Worm (Caenorhabditis elegans): ENCODE results near the gene R10E11.9.

Gene R10E11.9

ce11 chrIII:9780665-9781304 is 12.7 kb downstream of the R10E11.9 start, which contains the start of gene vha-1 (continued):
- TF ChIP-seq egl-18 (GFP tag; IDR thresholded peaks at IDR 0.05) (no peak), madf-8 (GFP tag; conservative IDR thresholded peaks at IDR 0.05) (no peak), mcd-1 (GFP tag; IDR thresholded peaks at IDR 0.05) (peak; percentile 97), lin-40 (tag; optimal IDR thresholded peaks at IDR 0.05) (peak; percentile 76), ceh-100 (GFP tag; IDR thresholded peaks at IDR 0.05) (peak; percentile 77), B0336.3 (GFP tag; IDR thresholded peaks at IDR 0.05) (0 out of 2 replicates have a peak, but pooled peaks have one; percentile 54), Y67H2A.10 (GFP tag; conservative IDR thresholded peaks at IDR 0.05) (peak; percentile 93), egrh-3 (GFP tag; IDR thresholded peaks at IDR 0.05) (peak; percentile 26; the same call in 1 of the 2 replicates), nhr-90 (tag; optimal IDR thresholded peaks at IDR 0.05) (peak; percentile 76), F23B12.7 (tag; optimal IDR thresholded peaks at IDR 0.05; ENCODE audit: insufficient read depth) (peak; percentile 54), athp-1 (tag; optimal IDR thresholded peaks at IDR 0.05) (peak; percentile 61), madf-3 (GFP tag; IDR thresholded peaks at IDR 0.05) (peak; percentile 100), pha-4 (tag; optimal IDR thresholded peaks at IDR 0.05) (peak; percentile 92), lin-35 (GFP tag; optimal IDR thresholded peaks at IDR 0.05) (peak in 1 of 3 experiments; percentile 55), hmg-1.2 (GFP tag; IDR thresholded peaks at IDR 0.05) (peak; percentile 41; the same call in 1 of the 2 replicates), attf-5 (GFP tag; optimal IDR thresholded peaks at IDR 0.05) (peak; percentile 95), ztf-18 (tag; optimal IDR thresholded peaks at IDR 0.05) (peak; percentile 51), sptf-2 (GFP tag; optimal IDR thresholded peaks at IDR 0.05) (no peak), atf-7 (tag; optimal IDR thresholded peaks at IDR 0.05) (peak; percentile 8), ZK185.1 (tag; optimal IDR thresholded peaks at IDR 0.05; ENCODE audit: poor library complexity, severe bottlenecking) (peak; percentile 26)

- TF ChIP-seq Y56A3A.18 (GFP tag; IDR thresholded peaks at IDR 0.05) (no peak), F39B2.1 (GFP tag; IDR thresholded peaks at IDR 0.05) (no peak), madf-3 (GFP tag; IDR thresholded peaks at IDR 0.05) (0 out of 2 replicates have a peak, but pooled peaks have one; percentile 55), C17E4.6 (GFP tag; IDR thresholded peaks at IDR 0.05) (no peak), B0019.2 (GFP tag; conservative IDR thresholded peaks at IDR 0.05) (no peak)
Observed at ce11 chrIII:9780254-9780653, 13.2 kb downstream of the R10E11.9 start, which contains the start of gene sqv-3. Gene sqv-3 (minus strand): TSS chrIII:9780354.

- TF ChIP-seq nfya-2 (GFP tag; IDR thresholded peaks at IDR 0.05) = no peak
- peak; percentile 55; the same call in 1 of the 2 replicates for TF ChIP-seq F33H1.4 (GFP tag; IDR thresholded peaks at IDR 0.05)
- no peak for TF ChIP-seq hrde-1 (tag; optimal IDR thresholded peaks at IDR 0.05; ENCODE audit: borderline replicate concordance)
- no peak for TF ChIP-seq ceh-91 (GFP tag; IDR thresholded peaks at IDR 0.05)
- TF ChIP-seq hlh-12 (tag; optimal IDR thresholded peaks at IDR 0.05) = no peak
- peak; percentile 19 for TF ChIP-seq xnd-1 (tag; optimal IDR thresholded peaks at IDR 0.05)
- peak; percentile 52 for TF ChIP-seq lsl-1 (GFP tag; optimal IDR thresholded peaks at IDR 0.05)
- 0 out of 2 replicates have a peak, but pooled peaks have one; percentile 53 for TF ChIP-seq madf-3 (GFP tag; IDR thresholded peaks at IDR 0.05)
Observed at ce11 chrIII:9779080-9779479, 14.4 kb downstream of the R10E11.9 start.

ce11 chrIII:9776323-9776722 is 17.1 kb downstream of the R10E11.9 start, which contains the start of gene usp-46:
Gene usp-46 (plus strand): TSS chrIII:9776623.
- TF ChIP-seq hmg-1.2 (GFP tag; IDR thresholded peaks at IDR 0.05) = peak; percentile 29; the same call in 1 of the 2 replicates
- no peak for TF ChIP-seq mel-28 (tag; optimal IDR thresholded peaks at IDR 0.05; ENCODE audit: borderline replicate concordance)
- no peak for TF ChIP-seq snpc-1.3 (tag; optimal IDR thresholded peaks at IDR 0.05; ENCODE audit: insufficient read depth)
- no peak for TF ChIP-seq B0336.3 (GFP tag; IDR thresholded peaks at IDR 0.05)
- TF ChIP-seq hrde-1 (tag; optimal IDR thresholded peaks at IDR 0.05; ENCODE audit: borderline replicate concordance) = no peak
